Fruit fly (Drosophila melanogaster) whole organism, pupa: ENCODE measurements around the gene CG45089.

Source experiments
- CG10348 ChIP-seq: fragments of 200-800 bp; sonication (Bioruptor generic); IDR thresholded peaks from 2 replicates; pipeline ENCODE4 v1.3.6; 2022; ENCODE audit warnings: missing biosample characterization, missing genetic modification characterization
- CG14655 ChIP-seq: fragments of 200-800 bp; sonication (Bioruptor generic); optimal IDR thresholded peaks from 3 replicates; lab custom pipeline; 2017; ENCODE audit warnings: mild to moderate bottlenecking, missing biosample characterization, missing genetic modification reagents, missing genetic modification characterization
- CG8159 ChIP-seq: fragments of 200-800 bp; sonication (Bioruptor generic); optimal IDR thresholded peaks from 3 replicates; lab custom pipeline; 2018; ENCODE audit warnings: missing biosample characterization, mild to moderate bottlenecking, missing genetic modification characterization, moderate library complexity
- CG8301 ChIP-seq: fragments of 200-800 bp; sonication (Bioruptor generic); optimal IDR thresholded peaks from 2 replicates; lab custom pipeline; 2018; ENCODE audit warnings: missing biosample characterization, mild to moderate bottlenecking, missing genetic modification characterization
- CG9948 ChIP-seq: fragments of 200-800 bp; sonication (Bioruptor generic); optimal IDR thresholded peaks from 2 replicates; lab custom pipeline; 2018; ENCODE audit warnings: missing biosample characterization, mild to moderate bottlenecking, missing genetic modification characterization, moderate library complexity
- D1 ChIP-seq: fragments of 200-800 bp; sonication (Bioruptor generic); optimal IDR thresholded peaks from 2 replicates; lab custom pipeline; 2018; ENCODE audit warnings: missing biosample characterization, mild to moderate bottlenecking, missing genetic modification characterization, moderate library complexity
- EcR ChIP-seq: fragments of 200-800 bp; sonication (Bioruptor generic); optimal IDR thresholded peaks from 3 replicates; lab custom pipeline; 2019; ENCODE audit warnings: missing biosample characterization, missing genetic modification characterization, mild to moderate bottlenecking, moderate library complexity, missing genetic modification reagents
- Ets98B ChIP-seq: fragments of 200-800 bp; sonication (Bioruptor generic); IDR thresholded peaks from 2 replicates; pipeline ENCODE4 v1.3.6; 2022; ENCODE audit warnings: missing biosample characterization, missing genetic modification characterization
- Pif1A ChIP-seq: fragments of 200-800 bp; sonication (Bioruptor generic); optimal IDR thresholded peaks from 3 replicates; lab custom pipeline; 2016; ENCODE audit warnings: missing biosample characterization, missing genetic modification characterization
- gl ChIP-seq: fragments of 200-800 bp; sonication (Bioruptor generic); optimal IDR thresholded peaks from 2 replicates; lab custom pipeline; 2018; ENCODE audit warnings: missing biosample characterization, mild to moderate bottlenecking, missing genetic modification characterization

DNA sequence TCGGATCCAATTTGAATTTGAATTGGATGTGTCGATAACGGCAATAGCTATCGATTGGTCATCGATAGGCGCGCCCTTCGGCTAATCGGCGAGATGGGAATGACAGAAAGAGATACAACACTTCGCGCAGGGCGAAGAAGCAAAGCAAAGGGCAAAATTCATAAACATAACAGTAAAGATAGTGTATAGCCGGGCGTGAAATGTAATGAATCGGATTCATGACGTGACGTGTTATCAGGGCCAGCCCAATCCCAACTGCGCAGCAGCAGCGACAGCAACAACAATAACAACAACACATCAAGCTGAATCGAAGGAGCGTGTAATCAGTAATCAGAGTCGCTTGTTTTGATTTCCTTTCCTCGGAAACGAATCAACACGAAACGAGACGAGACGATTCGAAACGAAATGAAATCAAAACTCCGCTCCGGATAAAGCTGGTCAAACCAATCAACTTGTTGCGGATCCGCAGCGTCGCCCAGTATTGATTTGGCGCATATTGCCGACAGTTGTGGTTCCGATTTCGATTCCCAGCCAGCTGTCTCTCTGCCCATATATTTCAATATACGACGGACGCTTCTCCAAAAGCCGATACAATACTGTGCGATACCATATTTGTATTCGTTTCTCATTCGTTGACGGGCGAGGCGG, 18.5 kb upstream of the CG45089 start, which contains the start of gene snz:
- TF ChIP-seq Pif1A (GFP tag; lab: Kevin White, UChicago) (no peak), CG14655 (GFP tag; lab: Kevin White, UChicago) (no peak), CG10348 (GFP tag; lab: Robert Waterston, UW) (no peak), EcR (GFP tag; lab: Kevin White, UChicago) (peak; percentile 4), CG8301 (tag; lab: Kevin White, UChicago) (no peak), CG8159 (tag; lab: Kevin White, UChicago) (no peak), Ets98B (GFP tag; lab: Robert Waterston, UW) (no peak; the same call in 1 of the 2 replicates), gl (tag; lab: Kevin White, UChicago) (no peak), CG9948 (no peak), D1 (tag; lab: Kevin White, UChicago) (no peak)
